Fruit fly (Drosophila melanogaster): Measurements from ENCODE around the gene CG12643.

dm6 chrX:10219039-10219438 is 46.0 kb downstream of the CG12643 start, which contains the start of gene CG15308:
- no peak for TF ChIP-seq CG34367 (tag; optimal IDR thresholded peaks at IDR 0.05)
- no peak for TF ChIP-seq CG9948 (tag; optimal IDR thresholded peaks at IDR 0.05)
- TF ChIP-seq fd96Ca (GFP tag; IDR thresholded peaks at IDR 0.05), result no peak
- no peak for TF ChIP-seq CG4496 (GFP tag; IDR thresholded peaks at IDR 0.05)
- TF ChIP-seq gl (tag; optimal IDR thresholded peaks at IDR 0.05), result no peak
- TF ChIP-seq CG32121 (GFP tag; IDR thresholded peaks at IDR 0.05), result no peak
- TF ChIP-seq CG17806 (tag; optimal IDR thresholded peaks at IDR 0.05), result no peak
- TF ChIP-seq Pif1A (GFP tag; optimal IDR thresholded peaks at IDR 0.05), result no peak

Data from whole organism, pupa.